Worm (Caenorhabditis elegans) whole organism, L4/young adult: Measurements from ENCODE around the gene timm-17B.1.

ENCODE experiments used
- W03F9.2 ChIP-seq: fragments of 150-350 bp; optimal IDR thresholded peaks from 2 replicates; lab custom pipeline; 2014; ENCODE audit warnings: missing biosample characterization, missing genetic modification characterization
- dao-5 ChIP-seq: sonication (generic microtip); optimal IDR thresholded peaks from 2 replicates; lab custom pipeline; 2016; ENCODE audit warnings: missing genotype, missing genetic modification characterization, moderate library complexity, missing compliant biosample characterization
- him-1 ChIP-seq: sonication (generic microtip); optimal IDR thresholded peaks from 2 replicates; lab custom pipeline; 2016; ENCODE audit warnings: missing genotype, missing genetic modification reagents, missing genetic modification characterization, missing compliant biosample characterization

ce11 chrIV:4776501-4776900 lies 31.2 kb upstream of the timm-17B.1 start:
- TF ChIP-seq W03F9.2 (tag; lab: Kevin White, UChicago) = no peak
- TF ChIP-seq him-1 (tag; lab: Kevin White, UChicago) = no peak
- no peak for TF ChIP-seq dao-5 (tag; lab: Kevin White, UChicago)
